Worm (Caenorhabditis elegans): ENCODE data around the gene sna-1.

The sna-1 gene

ce11 chrV:6709050-6709683, 1.3 kb downstream of the sna-1 start, which contains the start of gene dlst-1 (continued):
- TF ChIP-seq pbrm-1 (GFP tag; IDR thresholded peaks at IDR 0.05) (peak; percentile 39; the same call in 1 of the 2 replicates), efl-1 (GFP tag; optimal IDR thresholded peaks at IDR 0.05) (peak; percentile 25), ceh-91 (GFP tag; IDR thresholded peaks at IDR 0.05) (no peak), B0336.3 (GFP tag; IDR thresholded peaks at IDR 0.05) (peak; percentile 72; the same call in 1 of the 2 replicates), F23B12.7 (tag; optimal IDR thresholded peaks at IDR 0.05; ENCODE audit: insufficient read depth) (no peak), ztf-22 (GFP tag; optimal IDR thresholded peaks at IDR 0.05) (no peak), sea-2 (GFP tag; IDR thresholded peaks at IDR 0.05) (no peak), snpc-1.3 (tag; optimal IDR thresholded peaks at IDR 0.05; ENCODE audit: insufficient read depth) (peak; percentile 10), lin-26 (GFP tag; IDR thresholded peaks at IDR 0.05) (no peak), zim-3 (tag; optimal IDR thresholded peaks at IDR 0.05) (peak; percentile 43), sptf-2 (GFP tag; optimal IDR thresholded peaks at IDR 0.05) (peak; percentile 6), egl-18 (GFP tag; IDR thresholded peaks at IDR 0.05) (no peak), Y53G8AR.9 (GFP tag; conservative IDR thresholded peaks at IDR 0.05) (no peak), ZK185.1 (tag; optimal IDR thresholded peaks at IDR 0.05; ENCODE audit: poor library complexity, severe bottlenecking) (no peak), ets-4 (GFP tag; optimal IDR thresholded peaks at IDR 0.05) (no peak), tbp1 (GFP tag; optimal IDR thresholded peaks at IDR 0.05) (peak; percentile 36), cebp-1 (GFP tag; IDR thresholded peaks at IDR 0.05) (no peak), cebp-1 (tag; optimal IDR thresholded peaks at IDR 0.05) (peak; percentile 52), rpc-1 (optimal IDR thresholded peaks at IDR 0.05) (peak; percentile 34), rpc-1 (tag; optimal IDR thresholded peaks at IDR 0.05) (no peak), ceh-79 (tag; optimal IDR thresholded peaks at IDR 0.05) (no peak), aptf-3 (GFP tag; IDR thresholded peaks at IDR 0.05) (no peak), ztf-3 (GFP tag; optimal IDR thresholded peaks at IDR 0.05) (no peak), bed-2 (GFP tag; IDR thresholded peaks at IDR 0.05) (no peak), nhr-120 (GFP tag; IDR thresholded peaks at IDR 0.05) (no peak), lin-35 (GFP tag; optimal IDR thresholded peaks at IDR 0.05) (no peak), K11D2.4 (GFP tag; IDR thresholded peaks at IDR 0.05) (no peak), Y67H2A.10 (GFP tag; conservative IDR thresholded peaks at IDR 0.05) (no peak), K12H6.12 (tag; optimal IDR thresholded peaks at IDR 0.05) (no peak), him-1 (tag; optimal IDR thresholded peaks at IDR 0.05) (peak; percentile 35), ccch-3 (GFP tag; optimal IDR thresholded peaks at IDR 0.05) (no peak), Y53F4B.3 (GFP tag; IDR thresholded peaks at IDR 0.05) (no peak), lin-40 (tag; optimal IDR thresholded peaks at IDR 0.05) (peak; percentile 50), F10E7.11 (tag; optimal IDR thresholded peaks at IDR 0.05) (no peak), hrde-1 (tag; optimal IDR thresholded peaks at IDR 0.05; ENCODE audit: borderline replicate concordance) (no peak), hlh-12 (tag; optimal IDR thresholded peaks at IDR 0.05) (no peak), dpl-1 (GFP tag; optimal IDR thresholded peaks at IDR 0.05) (no peak), F49E8.2 (tag; optimal IDR thresholded peaks at IDR 0.05; ENCODE audit: insufficient read depth) (no peak), tbx-9 (tag; optimal IDR thresholded peaks at IDR 0.05; ENCODE audit: borderline replicate concordance) (no peak), hmg-20 (GFP tag; IDR thresholded peaks at IDR 0.05) (no peak), attf-6 (GFP tag; IDR thresholded peaks at IDR 0.05) (no peak), madf-8 (GFP tag; conservative IDR thresholded peaks at IDR 0.05) (peak; percentile 35), lin-54 (GFP tag; optimal IDR thresholded peaks at IDR 0.05) (peak; percentile 47), athp-1 (tag; optimal IDR thresholded peaks at IDR 0.05) (no peak), attf-5 (GFP tag; optimal IDR thresholded peaks at IDR 0.05) (peak; percentile 62), gei-17 (GFP tag; optimal IDR thresholded peaks at IDR 0.05) (no peak), die-1 (tag; optimal IDR thresholded peaks at IDR 0.05) (no peak), Y56A3A.18 (GFP tag; IDR thresholded peaks at IDR 0.05) (no peak), nhr-80 (tag; optimal IDR thresholded peaks at IDR 0.05) (peak; percentile 12)

Data from whole organism, young adult.